Fruit fly (Drosophila melanogaster): ENCODE measurements around the gene Rox8.

Rox8 gene

dm6 chr3R:24010637-24011214 lies 37.3 kb downstream of the Rox8 start (continued):
- no peak for TF ChIP-seq klu (GFP tag; IDR thresholded peaks at IDR 0.05)
- TF ChIP-seq dimm (GFP tag; IDR thresholded peaks at IDR 0.05) = no peak
- peak; percentile 15 for TF ChIP-seq CG9437 (GFP tag; optimal IDR thresholded peaks at IDR 0.05)
- TF ChIP-seq Atf3 (GFP tag; optimal IDR thresholded peaks at IDR 0.05) = no peak
- peak; percentile 26 for TF ChIP-seq Deaf1 (tag; optimal IDR thresholded peaks at IDR 0.05)
- peak; percentile 64 for TF ChIP-seq Dek (tag; optimal IDR thresholded peaks at IDR 0.05)
- peak; percentile 11 for TF ChIP-seq Vsx1 (GFP tag; optimal IDR thresholded peaks at IDR 0.05)
- peak; percentile 53; the same call in 1 of the 2 replicates for TF ChIP-seq Oaz (GFP tag; IDR thresholded peaks at IDR 0.05)
- no peak for TF ChIP-seq CG14965 (GFP tag; optimal IDR thresholded peaks at IDR 0.05; ENCODE audit: borderline replicate concordance)
- 0 out of 2 replicates have a peak, but pooled peaks have one; percentile 63 for TF ChIP-seq rib (GFP tag; IDR thresholded peaks at IDR 0.05)
- TF ChIP-seq CG17186 (GFP tag; optimal IDR thresholded peaks at IDR 0.05) = no peak
- TF ChIP-seq sc (optimal IDR thresholded peaks at IDR 0.05) = no peak
- TF ChIP-seq sc (GFP tag; optimal IDR thresholded peaks at IDR 0.05) = peak; percentile 23
- TF ChIP-seq CG1647 (GFP tag; optimal IDR thresholded peaks at IDR 0.05) = no peak
- peak; percentile 61 for TF ChIP-seq CG17361 (GFP tag; IDR thresholded peaks at IDR 0.05)
- TF ChIP-seq CG17829 (tag; optimal IDR thresholded peaks at IDR 0.05) = peak; percentile 56
- peak; percentile 72 for TF ChIP-seq lmd (GFP tag; IDR thresholded peaks at IDR 0.05)
- TF ChIP-seq CG11696 (GFP tag; IDR thresholded peaks at IDR 0.05) = 0 out of 2 replicates have a peak, but pooled peaks have one; percentile 24
- TF ChIP-seq her (GFP tag; optimal IDR thresholded peaks at IDR 0.05) = no peak
- peak; percentile 13 for TF ChIP-seq Fer2 (tag; optimal IDR thresholded peaks at IDR 0.05)
- TF ChIP-seq CG8290 (GFP tag; optimal IDR thresholded peaks at IDR 0.05) = no peak
- peak in 1 of 2 experiments; percentile 65 for TF ChIP-seq CG8290 (tag; optimal IDR thresholded peaks at IDR 0.05)
- TF ChIP-seq CG15514 (GFP tag; optimal IDR thresholded peaks at IDR 0.05) = peak; percentile 56
- TF ChIP-seq zen2 (GFP tag; IDR thresholded peaks at IDR 0.05; ENCODE audit: partially characterized antibody) = no peak
- peak; percentile 9 for TF ChIP-seq Antp (GFP tag; optimal IDR thresholded peaks at IDR 0.05)
- TF ChIP-seq CG8944 (GFP tag; optimal IDR thresholded peaks at IDR 0.05) = no peak
- peak; percentile 73 for TF ChIP-seq Ptx1 (GFP tag; IDR thresholded peaks at IDR 0.05)
- TF ChIP-seq disco-r (GFP tag; optimal IDR thresholded peaks at IDR 0.05) = no peak
- peak; percentile 78; the same call in 1 of the 2 replicates for TF ChIP-seq CG32532 (GFP tag; IDR thresholded peaks at IDR 0.05)
- peak; percentile 85 for TF ChIP-seq Fer1 (GFP tag; optimal IDR thresholded peaks at IDR 0.05)
- TF ChIP-seq CG18619 (GFP tag; optimal IDR thresholded peaks at IDR 0.05) = peak; percentile 64
- no peak for TF ChIP-seq NFAT (GFP tag; IDR thresholded peaks at IDR 0.05)
- no peak for TF ChIP-seq emc (GFP tag; optimal IDR thresholded peaks at IDR 0.05)
- peak; percentile 48 for TF ChIP-seq nom (GFP tag; optimal IDR thresholded peaks at IDR 0.05)
- TF ChIP-seq salm (tag; optimal IDR thresholded peaks at IDR 0.05) = no peak
- no peak for TF ChIP-seq CG2202 (tag; optimal IDR thresholded peaks at IDR 0.05)
- peak; percentile 72 for TF ChIP-seq CG12769 (tag; optimal IDR thresholded peaks at IDR 0.05)
- TF ChIP-seq CG3847 (GFP tag; IDR thresholded peaks at IDR 0.05) = peak; percentile 72
- TF ChIP-seq vvl (GFP tag; IDR thresholded peaks at IDR 0.05) = peak; percentile 61
- no peak for TF ChIP-seq gfzf (GFP tag; optimal IDR thresholded peaks at IDR 0.05)
- no peak for TF ChIP-seq Max (GFP tag; optimal IDR thresholded peaks at IDR 0.05)
- TF ChIP-seq D19A (tag; optimal IDR thresholded peaks at IDR 0.05) = peak; percentile 25
- TF ChIP-seq CG4424 (GFP tag; optimal IDR thresholded peaks at IDR 0.05) = peak; percentile 33
- TF ChIP-seq eve (GFP tag; optimal IDR thresholded peaks at IDR 0.05) = peak in 1 of 2 experiments; percentile 73
- TF ChIP-seq vnd (GFP tag; IDR thresholded peaks at IDR 0.05; ENCODE audit: partially characterized antibody) = no peak
- TF ChIP-seq Side (GFP tag; optimal IDR thresholded peaks at IDR 0.05) = no peak
- TF ChIP-seq insv (GFP tag; optimal IDR thresholded peaks at IDR 0.05) = no peak
- peak; percentile 49 for TF ChIP-seq ranshi (GFP tag; IDR thresholded peaks at IDR 0.05)
- TF ChIP-seq CG17385 (GFP tag; optimal IDR thresholded peaks at IDR 0.05) = peak; percentile 68
- peak; percentile 69 for TF ChIP-seq unpg (GFP tag; optimal IDR thresholded peaks at IDR 0.05)
- peak; percentile 38 for TF ChIP-seq oc (tag; optimal IDR thresholded peaks at IDR 0.05)

All from whole organism, embryonic.